Worm (Caenorhabditis elegans) whole organism, early embryonic: ENCODE data around the gene Y11D7A.9.

Experiments used
- aly-1 ChIP-seq: sonication (generic microtip); optimal IDR thresholded peaks from 2 replicates; lab custom pipeline; 2016; ENCODE audit warnings: missing genetic modification characterization, missing compliant biosample characterization
- ceh-13 ChIP-seq: fragments of 200-800 bp; sonication (Bioruptor generic); optimal IDR thresholded peaks from 2 replicates; lab custom pipeline; 2018; ENCODE audit warnings: mild to moderate bottlenecking, missing genetic modification characterization, missing compliant biosample characterization
- flt-1 ChIP-seq: fragments of 200-800 bp; sonication (Bioruptor generic); IDR thresholded peaks from 2 replicates; pipeline ENCODE4 v1.3.6; 2022; ENCODE audit warnings: missing genetic modification characterization, missing compliant biosample characterization
- sea-1 ChIP-seq: fragments of 200-800 bp; sonication (Bioruptor generic); conservative IDR thresholded peaks from 2 replicates; pipeline ENCODE4 v1.3.6; 2022; ENCODE audit warnings: missing genetic modification characterization, missing compliant biosample characterization

DNA sequence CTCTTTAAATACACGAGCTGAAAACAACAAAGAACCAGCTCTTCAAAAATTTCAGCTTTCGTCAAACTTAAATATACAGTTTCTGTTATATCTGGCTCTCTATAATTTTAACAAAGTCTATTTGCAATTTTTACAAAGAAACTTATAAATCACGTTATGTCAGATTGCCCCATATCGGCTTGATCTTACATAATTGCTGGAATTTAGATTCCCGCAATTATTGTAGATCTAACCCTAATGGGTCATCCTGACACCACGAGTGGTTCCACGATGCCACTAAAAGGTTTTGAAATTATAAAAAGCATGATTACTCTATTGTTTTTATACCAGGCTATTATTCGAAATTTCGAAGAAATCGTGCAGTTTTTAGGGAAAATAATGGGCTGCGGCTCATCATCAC is 4.8 kb downstream of the Y11D7A.9 start, which contains the start of gene Y11D7A.8:
- TF ChIP-seq flt-1 (GFP tag; lab: Robert Waterston, UW) (no peak), aly-1 (tag; lab: Kevin White, UChicago) (no peak), sea-1 (no peak), ceh-13 (GFP tag; lab: Kevin White, UChicago) (no peak)
